Fruit fly (Drosophila melanogaster) whole organism, embryonic: ENCODE results near the gene CG34138.

ENCODE experiments used
- Asciz ChIP-seq: fragments of 200-800 bp; sonication (Bioruptor generic); optimal IDR thresholded peaks from 2 replicates; lab custom pipeline; 2017; ENCODE audit warnings: missing biosample characterization, mild to moderate bottlenecking, missing genetic modification characterization, missing genetic modification reagents
- CG12299 ChIP-seq: fragments of 200-800 bp; sonication (Bioruptor generic); optimal IDR thresholded peaks from 2 replicates; lab custom pipeline; 2018; ENCODE audit warnings: missing biosample characterization, mild to moderate bottlenecking, missing genetic modification characterization
- CG12391 ChIP-seq: fragments of 200-800 bp; sonication (Bioruptor generic); optimal IDR thresholded peaks from 3 replicates; lab custom pipeline; 2018; ENCODE audit warnings: missing biosample characterization, mild to moderate bottlenecking, missing genetic modification characterization, moderate library complexity
- CG13123 ChIP-seq: fragments of 200-800 bp; sonication (Bioruptor generic); optimal IDR thresholded peaks from 2 replicates; lab custom pipeline; 2016; ENCODE audit warnings: missing biosample characterization, missing genetic modification characterization
- CG15601 ChIP-seq: fragments of 200-800 bp; sonication (Bioruptor generic); optimal IDR thresholded peaks from 3 replicates; lab custom pipeline; 2019; ENCODE audit warnings: missing biosample characterization, mild to moderate bottlenecking, missing genetic modification characterization, moderate library complexity
- CG16863 ChIP-seq: fragments of 200-800 bp; sonication (Bioruptor generic); optimal IDR thresholded peaks from 3 replicates; lab custom pipeline; 2016; ENCODE audit warnings: missing biosample characterization, missing genetic modification characterization
- CG17328 ChIP-seq: fragments of 200-800 bp; sonication (Bioruptor generic); IDR thresholded peaks from 2 replicates; pipeline ENCODE4 v1.3.6; 2022; ENCODE audit warnings: missing biosample characterization, missing genetic modification characterization
- CG17359 ChIP-seq: fragments of 200-800 bp; sonication (Bioruptor generic); optimal IDR thresholded peaks from 3 replicates; lab custom pipeline; 2018; ENCODE audit warnings: missing biosample characterization, mild to moderate bottlenecking, missing genetic modification characterization, moderate library complexity
- CG2889 ChIP-seq: fragments of 200-800 bp; sonication (Bioruptor generic); IDR thresholded peaks from 3 replicates; pipeline ENCODE4 v1.3.6; 2022; ENCODE audit warnings: missing biosample characterization, missing genetic modification characterization
- CG31388 ChIP-seq: fragments of 200-800 bp; sonication (Bioruptor generic); optimal IDR thresholded peaks from 2 replicates; lab custom pipeline; 2016; ENCODE audit warnings: missing biosample characterization, missing genetic modification characterization
- CG34376 ChIP-seq: fragments of 200-800 bp; sonication (Bioruptor generic); optimal IDR thresholded peaks from 2 replicates; lab custom pipeline; 2018; ENCODE audit warnings: missing biosample characterization, mild to moderate bottlenecking, missing genetic modification characterization
- CG3838 ChIP-seq: fragments of 200-800 bp; sonication (Bioruptor generic); optimal IDR thresholded peaks from 3 replicates; lab custom pipeline; 2016; ENCODE audit warnings: missing biosample characterization, missing genetic modification characterization
- CG4820 ChIP-seq: fragments of 200-800 bp; sonication (Bioruptor generic); optimal IDR thresholded peaks from 3 replicates; lab custom pipeline; 2016; ENCODE audit warnings: missing biosample characterization, missing genetic modification characterization
- CG4854 ChIP-seq: fragments of 200-800 bp; sonication (Bioruptor generic); optimal IDR thresholded peaks from 2 replicates; lab custom pipeline; 2016; ENCODE audit warnings: missing biosample characterization, missing genetic modification characterization, inconsistent platforms
- CG6175 ChIP-seq: fragments of 200-800 bp; sonication (Bioruptor generic); IDR thresholded peaks from 3 replicates; pipeline ENCODE4 v1.3.6; 2022; ENCODE audit warnings: missing biosample characterization, missing genetic modification characterization
- CG6791 ChIP-seq: fragments of 200-800 bp; sonication (Bioruptor generic); IDR thresholded peaks from 3 replicates; pipeline ENCODE4 v1.3.6; 2022; ENCODE audit warnings: missing biosample characterization, missing genetic modification characterization; ENCODE audit not compliant: partially characterized antibody
- CG7271 ChIP-seq: fragments of 200-800 bp; sonication (Bioruptor generic); optimal IDR thresholded peaks from 2 replicates; lab custom pipeline; 2018; ENCODE audit warnings: missing biosample characterization, mild to moderate bottlenecking, missing genetic modification characterization, moderate library complexity
- CG8290 ChIP-seq, 3 experiments: fragments of 200-800 bp; sonication (Bioruptor generic); optimal IDR thresholded peaks; 2 replicates each; lab custom pipeline; 2016 to 2019; ENCODE audit warnings: missing biosample characterization in 3 of 3, missing genetic modification characterization in 3 of 3, mild to moderate bottlenecking in 2 of 3, moderate library complexity in 1 of 3
- CkIIα-i1 ChIP-seq: fragments of 200-800 bp; sonication (Bioruptor generic); IDR thresholded peaks from 2 replicates; pipeline ENCODE4 v1.3.6; 2022; ENCODE audit warnings: missing biosample characterization, missing genetic modification characterization
- Dbx ChIP-seq: fragments of 200-800 bp; sonication (Bioruptor generic); IDR thresholded peaks from 3 replicates; pipeline ENCODE4 v1.3.6; 2022; ENCODE audit warnings: missing biosample characterization, missing genetic modification characterization
- Dip3 ChIP-seq: fragments of 200-800 bp; sonication (Bioruptor generic); optimal IDR thresholded peaks from 3 replicates; lab custom pipeline; 2016; ENCODE audit warnings: missing biosample characterization, missing genetic modification characterization
- Fer2 ChIP-seq: fragments of 200-800 bp; sonication (Bioruptor generic); optimal IDR thresholded peaks from 2 replicates; lab custom pipeline; 2018; ENCODE audit warnings: missing biosample characterization, mild to moderate bottlenecking, missing genetic modification characterization, moderate library complexity
- HLH4C ChIP-seq: fragments of 200-800 bp; sonication (Bioruptor generic); IDR thresholded peaks from 3 replicates; pipeline ENCODE4 v1.3.6; 2022; ENCODE audit warnings: missing biosample characterization, missing genetic modification characterization; ENCODE audit not compliant: partially characterized antibody
- MBD-R2 ChIP-seq: fragments of 200-800 bp; sonication (Bioruptor generic); IDR thresholded peaks from 2 replicates; pipeline ENCODE4 v1.3.6; 2022; ENCODE audit warnings: missing biosample characterization, missing genetic modification characterization
- Max ChIP-seq: fragments of 200-800 bp; sonication (Bioruptor generic); optimal IDR thresholded peaks from 2 replicates; lab custom pipeline; 2016; ENCODE audit warnings: missing biosample characterization, mild to moderate bottlenecking, missing genetic modification characterization
- Mes4 ChIP-seq: fragments of 200-800 bp; sonication (Bioruptor generic); optimal IDR thresholded peaks from 2 replicates; lab custom pipeline; 2016; ENCODE audit warnings: missing biosample characterization, missing genetic modification characterization
- Nf-YA ChIP-seq: fragments of 200-800 bp; sonication (Bioruptor generic); IDR thresholded peaks from 2 replicates; pipeline ENCODE4 v1.3.6; 2022; ENCODE audit warnings: missing biosample characterization, missing genetic modification characterization
- NfI ChIP-seq: fragments of 200-800 bp; sonication (Bioruptor generic); optimal IDR thresholded peaks from 3 replicates; lab custom pipeline; 2018; ENCODE audit warnings: missing biosample characterization, mild to moderate bottlenecking, missing genetic modification characterization, moderate library complexity
- Scr ChIP-seq: fragments of 200-800 bp; sonication (Bioruptor generic); IDR thresholded peaks from 2 replicates; pipeline ENCODE4 v1.3.6; 2022; ENCODE audit warnings: missing biosample characterization, missing genetic modification characterization; ENCODE audit not compliant: partially characterized antibody
- TFAM ChIP-seq: fragments of 200-800 bp; sonication (Bioruptor generic); optimal IDR thresholded peaks from 2 replicates; lab custom pipeline; 2017; ENCODE audit warnings: missing biosample characterization, missing genetic modification characterization, inconsistent platforms
- YL-1 ChIP-seq: fragments of 200-800 bp; sonication (Bioruptor generic); optimal IDR thresholded peaks from 3 replicates; lab custom pipeline; 2017; ENCODE audit warnings: missing biosample characterization, mild to moderate bottlenecking, missing genetic modification characterization
- ci ChIP-seq: fragments of 200-800 bp; sonication (Bioruptor generic); IDR thresholded peaks from 3 replicates; pipeline ENCODE4 v1.3.6; 2022; ENCODE audit warnings: missing biosample characterization, missing genetic modification characterization
- dati ChIP-seq: fragments of 200-800 bp; sonication (Bioruptor generic); IDR thresholded peaks from 2 replicates; pipeline ENCODE4 v1.3.6; 2022; ENCODE audit warnings: missing biosample characterization, missing genetic modification characterization
- esg ChIP-seq: fragments of 200-800 bp; sonication (Bioruptor generic); conservative IDR thresholded peaks from 2 replicates; pipeline ENCODE4 v1.3.6; 2022; ENCODE audit warnings: missing biosample characterization, missing genetic modification characterization
- eyg ChIP-seq: fragments of 200-800 bp; sonication (Bioruptor generic); optimal IDR thresholded peaks from 3 replicates; lab custom pipeline; 2016; ENCODE audit warnings: missing biosample characterization, missing genetic modification characterization
- fd3F ChIP-seq: fragments of 200-800 bp; sonication (Bioruptor generic); optimal IDR thresholded peaks from 2 replicates; lab custom pipeline; 2018; ENCODE audit warnings: missing biosample characterization, mild to moderate bottlenecking, missing genetic modification characterization, moderate library complexity
- gsb-n ChIP-seq: fragments of 200-800 bp; sonication (Bioruptor generic); optimal IDR thresholded peaks from 3 replicates; lab custom pipeline; 2018; ENCODE audit warnings: missing biosample characterization, mild to moderate bottlenecking, missing genetic modification characterization
- hbn ChIP-seq: fragments of 200-800 bp; sonication (Bioruptor generic); IDR thresholded peaks from 2 replicates; pipeline ENCODE4 v1.3.6; 2022; ENCODE audit warnings: missing biosample characterization, missing genetic modification characterization; ENCODE audit not compliant: partially characterized antibody
- kay ChIP-seq: fragments of 200-800 bp; sonication (Bioruptor generic); optimal IDR thresholded peaks from 2 replicates; lab custom pipeline; 2016; ENCODE audit warnings: missing biosample characterization, missing genetic modification characterization
- klu ChIP-seq: fragments of 200-800 bp; sonication (Bioruptor generic); IDR thresholded peaks from 2 replicates; pipeline ENCODE4 v1.3.6; 2022; ENCODE audit warnings: missing biosample characterization, missing genetic modification characterization
- kni ChIP-seq: fragments of 200-800 bp; sonication (Bioruptor generic); optimal IDR thresholded peaks from 3 replicates; lab custom pipeline; 2017; ENCODE audit warnings: mild to moderate bottlenecking, missing biosample characterization, missing genetic modification reagents, missing genetic modification characterization
- oc ChIP-seq: fragments of 200-800 bp; sonication (Bioruptor generic); optimal IDR thresholded peaks from 2 replicates; lab custom pipeline; 2018; ENCODE audit warnings: missing biosample characterization, mild to moderate bottlenecking, missing genetic modification characterization, moderate library complexity
- pum ChIP-seq: fragments of 200-800 bp; sonication (Bioruptor generic); optimal IDR thresholded peaks from 2 replicates; lab custom pipeline; 2016; ENCODE audit warnings: missing biosample characterization, missing genetic modification characterization
- slp2 ChIP-seq: fragments of 200-800 bp; sonication (Bioruptor generic); optimal IDR thresholded peaks from 2 replicates; lab custom pipeline; 2016; ENCODE audit warnings: missing biosample characterization, missing genetic modification characterization
- tgo ChIP-seq: fragments of 200-800 bp; sonication (Bioruptor generic); IDR thresholded peaks from 3 replicates; pipeline ENCODE4 v1.3.6; 2022; ENCODE audit warnings: missing biosample characterization, missing genetic modification characterization
- tna ChIP-seq: fragments of 200-800 bp; sonication (Bioruptor generic); IDR thresholded peaks from 2 replicates; pipeline ENCODE4 v1.3.6; 2022; ENCODE audit warnings: missing biosample characterization, missing genetic modification characterization; ENCODE audit not compliant: partially characterized antibody
- toy ChIP-seq: fragments of 200-800 bp; sonication (Bioruptor generic); IDR thresholded peaks from 2 replicates; pipeline ENCODE4 v1.3.6; 2022; ENCODE audit warnings: missing biosample characterization, missing genetic modification characterization
- tx ChIP-seq: fragments of 200-800 bp; sonication (Bioruptor generic); optimal IDR thresholded peaks from 2 replicates; lab custom pipeline; 2016; ENCODE audit warnings: missing biosample characterization, missing genetic modification characterization
- usp ChIP-seq: fragments of >200 bp; optimal IDR thresholded peaks from 2 replicates; lab custom pipeline; 2017; ENCODE audit warnings: missing biosample characterization, missing genetic modification characterization
- wdn ChIP-seq: fragments of 200-800 bp; sonication (Bioruptor generic); IDR thresholded peaks from 2 replicates; pipeline ENCODE4 v1.3.6; 2022; ENCODE audit warnings: missing biosample characterization, missing genetic modification characterization

CG34138 gene

dm6 chr3R:19641498-19642065 lies 6.8 kb downstream of the CG34138 start (continued):
- TF ChIP-seq NfI (GFP tag; lab: Kevin White, UChicago) (peak; percentile 75), CG16863 (GFP tag; lab: Kevin White, UChicago) (no peak), TFAM (GFP tag; lab: Kevin White, UChicago) (no peak), CG7271 (tag; lab: Kevin White, UChicago) (peak; percentile 64), gsb-n (tag; lab: Kevin White, UChicago) (peak; percentile 84), Dbx (GFP tag; lab: Robert Waterston, UW) (peak; percentile 86), CG12391 (tag; lab: Kevin White, UChicago) (peak; percentile 90), CG17359 (tag; lab: Kevin White, UChicago) (peak; percentile 94), YL-1 (GFP tag; lab: Kevin White, UChicago) (no peak), Asciz (GFP tag; lab: Kevin White, UChicago) (peak; percentile 90), CG6791 (GFP tag; lab: Robert Waterston, UW) (no peak), eyg (GFP tag; lab: Kevin White, UChicago) (peak; percentile 57), CG34376 (GFP tag; lab: Kevin White, UChicago) (peak; percentile 65), esg (GFP tag; lab: Robert Waterston, UW) (peak; percentile 80), oc (peak; percentile 86), MBD-R2 (GFP tag; lab: Robert Waterston, UW) (peak; percentile 58; the same call in 1 of the 2 replicates), hbn (no peak), Dip3 (GFP tag; lab: Kevin White, UChicago) (peak; percentile 42), kay (GFP tag; lab: Kevin White, UChicago) (peak; percentile 70), toy (GFP tag; lab: Robert Waterston, UW) (peak; percentile 85), pum (peak; percentile 41), CG17328 (GFP tag; lab: Robert Waterston, UW) (peak; percentile 89), kni (GFP tag; lab: Kevin White, UChicago) (no peak), tx (GFP tag; lab: Kevin White, UChicago) (no peak), slp2 (GFP tag; lab: Kevin White, UChicago) (peak; percentile 30), CG15601 (peak; percentile 86), dati (GFP tag; lab: Robert Waterston, UW) (peak; percentile 80), ci (GFP tag; lab: Robert Waterston, UW) (peak; percentile 93), CG31388 (GFP tag; lab: Kevin White, UChicago) (peak; percentile 69), CG2889 (GFP tag; lab: Robert Waterston, UW) (peak; percentile 74; the same call in 2 of the 3 replicates), tgo (peak; percentile 90), CG3838 (GFP tag; lab: Kevin White, UChicago) (no peak), CkIIα-i1 (peak; percentile 58; the same call in 1 of the 2 replicates), CG12299 (tag; lab: Kevin White, UChicago) (peak; percentile 88), usp (GFP tag; lab: Kevin White, UChicago) (no peak), klu (peak; percentile 42; the same call in 1 of the 2 replicates), CG6175 (GFP tag; lab: Robert Waterston, UW) (peak; percentile 69; the same call in 2 of the 3 replicates), Max (GFP tag; lab: Kevin White, UChicago) (peak; percentile 58), Mes4 (GFP tag; lab: Kevin White, UChicago) (peak; percentile 19), CG4820 (GFP tag; lab: Kevin White, UChicago) (peak; percentile 66), Fer2 (tag; lab: Kevin White, UChicago) (peak; percentile 89), tna (GFP tag; lab: Robert Waterston, UW) (no peak), CG8290 (GFP tag; optimal IDR thresholded peaks at IDR 0.05; lab: Kevin White, UChicago) (no peak), CG8290 (tag; optimal IDR thresholded peaks at IDR 0.05; lab: Kevin White, UChicago) (peak; percentile 24 to 51), CG4854 (GFP tag; lab: Kevin White, UChicago) (peak; percentile 74), Nf-YA (peak; percentile 73), CG13123 (GFP tag; lab: Kevin White, UChicago) (peak; percentile 49), HLH4C (GFP tag; lab: Robert Waterston, UW) (no peak), wdn (peak; percentile 85), fd3F (GFP tag; lab: Kevin White, UChicago) (peak; percentile 86), Scr (GFP tag; lab: Robert Waterston, UW) (no peak)
